Fruit fly (Drosophila melanogaster): ENCODE measurements around the gene Mcm6.

The Mcm6 gene

DNA sequence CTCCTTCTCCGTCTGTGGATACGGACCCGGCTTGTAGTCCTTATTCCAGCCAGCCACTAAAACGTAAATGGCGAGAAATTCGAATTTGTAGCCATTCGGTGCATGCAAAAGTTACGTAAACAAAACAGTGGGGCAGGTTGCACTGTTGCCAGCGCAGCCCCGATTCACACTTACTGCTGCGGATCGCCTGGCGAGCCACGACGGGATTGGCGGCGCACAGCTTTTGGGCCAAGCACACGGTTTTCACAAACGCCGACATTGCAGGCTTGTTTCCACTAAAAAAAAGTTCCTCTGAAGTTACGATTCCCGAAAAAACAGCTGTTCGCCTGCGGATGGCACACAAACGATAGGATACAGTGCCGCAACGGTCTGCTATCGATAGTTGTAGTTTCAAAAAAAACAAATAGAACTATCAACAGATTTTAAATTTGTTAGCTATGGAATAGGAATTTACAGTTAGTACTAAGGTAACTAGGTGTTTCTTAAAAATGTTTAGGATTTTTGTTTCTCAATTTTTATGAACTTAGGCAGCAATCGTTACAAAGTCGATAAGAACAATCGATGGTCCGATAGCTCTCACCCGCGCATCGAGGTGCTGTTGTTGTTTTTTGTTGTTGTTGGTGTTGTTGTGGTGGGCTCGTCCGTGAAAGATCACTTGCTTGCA lies 3.8 kb downstream of the Mcm6 start, which contains the start of gene Fum1 (continued):
- TF ChIP-seq crol (GFP tag; IDR thresholded peaks at IDR 0.05): no peak
- no peak for TF ChIP-seq Awh (GFP tag; IDR thresholded peaks at IDR 0.05)
- no peak for TF ChIP-seq org-1 (GFP tag; optimal IDR thresholded peaks at IDR 0.05)
- TF ChIP-seq CG34376 (GFP tag; optimal IDR thresholded peaks at IDR 0.05): peak; percentile 40
- TF ChIP-seq Atf-2 (GFP tag; optimal IDR thresholded peaks at IDR 0.05): no peak
- no peak for TF ChIP-seq nau (GFP tag; optimal IDR thresholded peaks at IDR 0.05)
- TF ChIP-seq emc (GFP tag; optimal IDR thresholded peaks at IDR 0.05): no peak
- TF ChIP-seq CG12236 (GFP tag; optimal IDR thresholded peaks at IDR 0.05): no peak
- no peak for TF ChIP-seq ranshi (GFP tag; IDR thresholded peaks at IDR 0.05)
- no peak for TF ChIP-seq stc (GFP tag; IDR thresholded peaks at IDR 0.05)
- peak; percentile 34 for TF ChIP-seq CG8924 (tag; optimal IDR thresholded peaks at IDR 0.05)
- no peak for TF ChIP-seq CG14965 (GFP tag; optimal IDR thresholded peaks at IDR 0.05; ENCODE audit: borderline replicate concordance)
- no peak for TF ChIP-seq psq (GFP tag; optimal IDR thresholded peaks at IDR 0.05)
- TF ChIP-seq Dref (GFP tag; IDR thresholded peaks at IDR 0.05): peak; percentile 74
- peak; percentile 39 for TF ChIP-seq sug (tag; optimal IDR thresholded peaks at IDR 0.05)
- TF ChIP-seq CG6791 (GFP tag; IDR thresholded peaks at IDR 0.05; ENCODE audit: partially characterized antibody): peak; percentile 78
- TF ChIP-seq CG7357 (GFP tag; IDR thresholded peaks at IDR 0.05): no peak
- TF ChIP-seq esg (GFP tag; conservative IDR thresholded peaks at IDR 0.05): no peak
- no peak for TF ChIP-seq bsh (GFP tag; optimal IDR thresholded peaks at IDR 0.05)
- TF ChIP-seq CG14710 (tag; optimal IDR thresholded peaks at IDR 0.05): peak; percentile 74
- no peak for TF ChIP-seq CG4854 (GFP tag; optimal IDR thresholded peaks at IDR 0.05)
- TF ChIP-seq sens-2 (GFP tag; IDR thresholded peaks at IDR 0.05): no peak
- peak; percentile 57; the same call in 1 of the 2 replicates for TF ChIP-seq ato (GFP tag; IDR thresholded peaks at IDR 0.05; ENCODE audit: partially characterized antibody)
- peak; percentile 63 for TF ChIP-seq pzg (GFP tag; optimal IDR thresholded peaks at IDR 0.05)
- no peak for TF ChIP-seq Adf1 (GFP tag; IDR thresholded peaks at IDR 0.05)
- peak; percentile 16 for TF ChIP-seq CG12155 (GFP tag; optimal IDR thresholded peaks at IDR 0.05)
- TF ChIP-seq HmgZ (tag; optimal IDR thresholded peaks at IDR 0.05): peak; percentile 40
- no peak for TF ChIP-seq Oli (tag; optimal IDR thresholded peaks at IDR 0.05)
- TF ChIP-seq lilli (GFP tag; optimal IDR thresholded peaks at IDR 0.05): peak; percentile 41
- no peak for TF ChIP-seq CG31441 (GFP tag; IDR thresholded peaks at IDR 0.05)
- no peak for TF ChIP-seq Bdp1 (GFP tag; optimal IDR thresholded peaks at IDR 0.05)
- no peak for TF ChIP-seq schlank (tag; optimal IDR thresholded peaks at IDR 0.05)
- no peak for TF ChIP-seq Hsf (GFP tag; optimal IDR thresholded peaks at IDR 0.05)
- TF ChIP-seq unc-4 (GFP tag; IDR thresholded peaks at IDR 0.05; ENCODE audit: partially characterized antibody): peak; percentile 94
- TF ChIP-seq Neu2 (GFP tag; optimal IDR thresholded peaks at IDR 0.05; ENCODE audit: borderline replicate concordance): no peak
- TF ChIP-seq CG3995 (GFP tag; optimal IDR thresholded peaks at IDR 0.05): peak; percentile 36
- no peak for TF ChIP-seq Camta (GFP tag; optimal IDR thresholded peaks at IDR 0.05)
- peak; percentile 4 for TF ChIP-seq CG4424 (GFP tag; optimal IDR thresholded peaks at IDR 0.05)
- no peak for TF ChIP-seq CG2875 (GFP tag; optimal IDR thresholded peaks at IDR 0.05)
- no peak for TF ChIP-seq CG1792 (GFP tag; optimal IDR thresholded peaks at IDR 0.05)
- peak; percentile 7 for TF ChIP-seq CG18262 (tag; optimal IDR thresholded peaks at IDR 0.05)
- TF ChIP-seq Mrtf (GFP tag; IDR thresholded peaks at IDR 0.05): no peak
- TF ChIP-seq CG7556 (GFP tag; optimal IDR thresholded peaks at IDR 0.05): no peak
- no peak for TF ChIP-seq dan (GFP tag; IDR thresholded peaks at IDR 0.05)
- peak; percentile 97 for TF ChIP-seq CG2116 (GFP tag; optimal IDR thresholded peaks at IDR 0.05)
- no peak for TF ChIP-seq shn (GFP tag; optimal IDR thresholded peaks at IDR 0.05)
- peak; percentile 37 for TF ChIP-seq NfI (GFP tag; optimal IDR thresholded peaks at IDR 0.05)
- no peak for TF ChIP-seq CG10565 (GFP tag; optimal IDR thresholded peaks at IDR 0.05)
- no peak for TF ChIP-seq CG1602 (GFP tag; optimal IDR thresholded peaks at IDR 0.05)
- TF ChIP-seq amos (GFP tag; IDR thresholded peaks at IDR 0.05; ENCODE audit: partially characterized antibody): peak; percentile 80
- no peak for TF ChIP-seq dimm (GFP tag; IDR thresholded peaks at IDR 0.05)
